Worm (Caenorhabditis elegans): ENCODE measurements around the gene num-1.

The num-1 gene

DNA sequence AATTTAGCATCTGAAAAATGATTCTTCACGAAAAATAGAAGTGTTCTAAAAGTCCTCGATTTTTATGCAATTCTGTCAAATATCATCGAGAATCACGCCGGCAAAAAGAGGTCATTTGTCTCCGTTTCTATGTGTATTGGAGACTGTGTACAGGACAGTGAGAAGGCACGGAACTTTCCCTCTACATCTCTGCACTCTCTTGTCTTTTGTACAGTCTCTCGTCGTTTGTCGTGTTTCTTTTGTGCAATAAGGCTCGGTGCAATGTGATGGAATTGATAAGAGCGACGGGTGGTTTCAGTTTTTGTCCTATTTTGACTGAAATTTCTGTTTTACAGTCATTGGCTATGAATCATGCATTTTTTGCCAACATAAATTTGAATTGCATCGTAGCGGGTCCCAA is 2.3 kb downstream of the num-1 start (continued):
- TF ChIP-seq mxl-2 (GFP tag; conservative IDR thresholded peaks at IDR 0.05): no peak
- no peak for TF ChIP-seq dmd-9 (GFP tag; IDR thresholded peaks at IDR 0.05)
- TF ChIP-seq spr-1 (tag; optimal IDR thresholded peaks at IDR 0.05): no peak
- no peak for TF ChIP-seq saeg-2 (GFP tag; IDR thresholded peaks at IDR 0.05)
- TF ChIP-seq nhr-6 (tag; optimal IDR thresholded peaks at IDR 0.05): peak; percentile 41
- TF ChIP-seq snpc-4 (tag; optimal IDR thresholded peaks at IDR 0.05): no peak
- no peak for TF ChIP-seq rbr-2 (tag; optimal IDR thresholded peaks at IDR 0.05)
- no peak for TF ChIP-seq egl-43 (GFP tag; IDR thresholded peaks at IDR 0.05)
- TF ChIP-seq unc-130 (GFP tag; optimal IDR thresholded peaks at IDR 0.05): no peak
- peak; percentile 27 for TF ChIP-seq mep-1 (tag; optimal IDR thresholded peaks at IDR 0.05)
- peak in 1 of 2 experiments; percentile 58 for TF ChIP-seq mdl-1 (tag; optimal IDR thresholded peaks at IDR 0.05)
- TF ChIP-seq F49E8.2 (tag; optimal IDR thresholded peaks at IDR 0.05; ENCODE audit: borderline replicate concordance): no peak
- no peak for TF ChIP-seq F10B5.3 (tag; optimal IDR thresholded peaks at IDR 0.05)
- peak; percentile 68 for TF ChIP-seq hlh-30 (tag; optimal IDR thresholded peaks at IDR 0.05; ENCODE audit: insufficient read depth)
- no peak for TF ChIP-seq F26F4.8 (GFP tag; conservative IDR thresholded peaks at IDR 0.05)

DNA sequence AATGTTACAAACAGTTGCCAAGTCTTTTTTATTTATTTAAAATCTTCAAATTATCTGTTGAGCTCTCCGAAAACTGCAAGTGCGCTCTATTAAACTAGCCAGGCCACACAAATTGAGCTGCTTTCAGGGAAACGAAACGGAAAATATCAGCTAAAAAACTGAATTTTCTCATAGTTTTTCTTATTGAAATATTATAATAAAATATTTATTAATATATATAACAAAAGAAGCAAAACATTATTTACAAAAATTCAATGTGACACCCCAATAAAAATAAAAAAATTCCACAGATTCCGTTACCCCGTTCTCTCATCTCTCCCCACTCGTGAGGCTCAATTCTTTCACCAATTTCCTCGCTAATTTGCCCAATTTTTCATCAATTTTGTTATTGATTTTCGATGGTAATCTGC is 2.9 kb downstream of the num-1 start:
- no peak for TF ChIP-seq spr-3 (GFP tag; optimal IDR thresholded peaks at IDR 0.05)
- no peak for TF ChIP-seq lin-15B (tag; optimal IDR thresholded peaks at IDR 0.05)
- no peak for TF ChIP-seq lir-3 (tag; optimal IDR thresholded peaks at IDR 0.05)
- no peak for TF ChIP-seq ztf-11 (tag; optimal IDR thresholded peaks at IDR 0.05)
- no peak for TF ChIP-seq unc-62 (GFP tag; optimal IDR thresholded peaks at IDR 0.05 in 1 of 2)
- TF ChIP-seq unc-62 (tag; optimal IDR thresholded peaks at IDR 0.05): no peak
- no peak for TF ChIP-seq cey-2 (tag; optimal IDR thresholded peaks at IDR 0.05; ENCODE audit: borderline replicate concordance, insufficient read depth)
- no peak for TF ChIP-seq nhr-76 (tag; optimal IDR thresholded peaks at IDR 0.05)
- TF ChIP-seq php-3 (GFP tag; IDR thresholded peaks at IDR 0.05): no peak
- TF ChIP-seq T26A8.4 (GFP tag; IDR thresholded peaks at IDR 0.05): no peak
- TF ChIP-seq tra-1 (GFP tag; IDR thresholded peaks at IDR 0.05): no peak
- TF ChIP-seq T20F7.1 (GFP tag; optimal IDR thresholded peaks at IDR 0.05): no peak
- TF ChIP-seq unc-130 (GFP tag; optimal IDR thresholded peaks at IDR 0.05): no peak
- TF ChIP-seq nhr-41 (GFP tag; IDR thresholded peaks at IDR 0.05): no peak
- TF ChIP-seq aha-1 (tag): peak; percentile 64
- TF ChIP-seq ceh-44 (GFP tag; IDR thresholded peaks at IDR 0.05): no peak
- TF ChIP-seq tag-97 (GFP tag; IDR thresholded peaks at IDR 0.05): no peak
- no peak for TF ChIP-seq dmd-8 (GFP tag; IDR thresholded peaks at IDR 0.05)
- TF ChIP-seq nhr-28 (tag; optimal IDR thresholded peaks at IDR 0.05): no peak
- TF ChIP-seq mes-2 (tag; optimal IDR thresholded peaks at IDR 0.05; ENCODE audit: poor library complexity, severe bottlenecking): peak; percentile 67
- TF ChIP-seq lsy-2 (tag; optimal IDR thresholded peaks at IDR 0.05): peak in 1 of 2 experiments; percentile 39
- TF ChIP-seq snpc-1.2 (GFP tag; IDR thresholded peaks at IDR 0.05): no peak
- no peak for TF ChIP-seq nhr-77 (tag; optimal IDR thresholded peaks at IDR 0.05)
- TF ChIP-seq nhr-48 (tag; optimal IDR thresholded peaks at IDR 0.05): no peak
- TF ChIP-seq hif-1 (tag; optimal IDR thresholded peaks at IDR 0.05): peak in 1 of 2 experiments; percentile 64
- TF ChIP-seq gei-8 (GFP tag; optimal IDR thresholded peaks at IDR 0.05): no peak
- TF ChIP-seq ZK337.2 (GFP tag; IDR thresholded peaks at IDR 0.05): no peak
- no peak for TF ChIP-seq nhr-111 (GFP tag; optimal IDR thresholded peaks at IDR 0.05)
- no peak for TF ChIP-seq lim-7 (GFP tag; IDR thresholded peaks at IDR 0.05)
- TF ChIP-seq zip-2 (tag; optimal IDR thresholded peaks at IDR 0.05): no peak
- no peak for TF ChIP-seq ceh-32 (tag; optimal IDR thresholded peaks at IDR 0.05; ENCODE audit: poor library complexity)
- no peak for TF ChIP-seq D1046.2 (GFP tag; IDR thresholded peaks at IDR 0.05)
- TF ChIP-seq zip-11 (GFP tag; IDR thresholded peaks at IDR 0.05): no peak
- TF ChIP-seq madf-9 (GFP tag; conservative IDR thresholded peaks at IDR 0.05): no peak
- no peak for TF ChIP-seq skn-1 (tag; optimal IDR thresholded peaks at IDR 0.05)
- 0 out of 2 replicates have a peak, but pooled peaks have one; percentile 9 for TF ChIP-seq vab-7 (GFP tag; IDR thresholded peaks at IDR 0.05)
- TF ChIP-seq mep-1 (tag; optimal IDR thresholded peaks at IDR 0.05): peak; percentile 19
- TF ChIP-seq lin-38 (GFP tag; IDR thresholded peaks at IDR 0.05): peak; percentile 72
